Fruit fly (Drosophila melanogaster) whole organism, embryonic: Measurements from ENCODE around the gene Prx2.

Source experiments
- Bdp1 ChIP-seq: fragments of 200-800 bp; sonication (Bioruptor generic); optimal IDR thresholded peaks from 3 replicates; lab custom pipeline; 2016; ENCODE audit warnings: missing biosample characterization, missing genetic modification characterization
- Bgb ChIP-seq: fragments of 200-800 bp; sonication (Bioruptor generic); IDR thresholded peaks from 2 replicates; pipeline ENCODE4 v1.3.6; 2022; ENCODE audit warnings: missing biosample characterization, missing genetic modification characterization; ENCODE audit not compliant: partially characterized antibody
- CG10366 ChIP-seq: fragments of 200-800 bp; sonication (Bioruptor generic); IDR thresholded peaks from 2 replicates; pipeline ENCODE4 v1.3.6; 2022; ENCODE audit warnings: missing biosample characterization, missing genetic modification characterization
- CG11695 ChIP-seq: fragments of 200-800 bp; sonication (Bioruptor generic); IDR thresholded peaks from 3 replicates; pipeline ENCODE4 v1.3.6; 2022; ENCODE audit warnings: missing biosample characterization, missing genetic modification characterization
- CG11723 ChIP-seq: fragments of 200-800 bp; sonication (Bioruptor generic); optimal IDR thresholded peaks from 2 replicates; lab custom pipeline; 2017; ENCODE audit warnings: missing biosample characterization, mild to moderate bottlenecking, missing genetic modification characterization
- CG12219 ChIP-seq: fragments of 200-800 bp; sonication (Bioruptor generic); optimal IDR thresholded peaks from 3 replicates; lab custom pipeline; 2018; ENCODE audit warnings: missing biosample characterization, mild to moderate bottlenecking, missing genetic modification characterization
- CG16779 ChIP-seq: fragments of 200-800 bp; sonication (Bioruptor generic); IDR thresholded peaks from 2 replicates; pipeline ENCODE4 v1.3.6; 2022; ENCODE audit warnings: missing biosample characterization, missing genetic modification characterization
- CG17361 ChIP-seq: fragments of 200-800 bp; sonication (Bioruptor generic); IDR thresholded peaks from 3 replicates; pipeline ENCODE4 v1.3.6; 2022; ENCODE audit warnings: missing biosample characterization, missing genetic modification characterization
- CG18619 ChIP-seq: fragments of 200-800 bp; sonication (Bioruptor generic); optimal IDR thresholded peaks from 3 replicates; lab custom pipeline; 2017; ENCODE audit warnings: missing biosample characterization, mild to moderate bottlenecking, missing genetic modification characterization
- CG2116 ChIP-seq: fragments of 200-800 bp; sonication (Bioruptor generic); optimal IDR thresholded peaks from 3 replicates; lab custom pipeline; 2018; ENCODE audit warnings: missing biosample characterization, mild to moderate bottlenecking, missing genetic modification characterization
- CG31365 ChIP-seq: fragments of 200-800 bp; sonication (Bioruptor generic); optimal IDR thresholded peaks from 2 replicates; lab custom pipeline; 2018; ENCODE audit warnings: missing biosample characterization, mild to moderate bottlenecking, missing genetic modification characterization
- CG31388 ChIP-seq: fragments of 200-800 bp; sonication (Bioruptor generic); optimal IDR thresholded peaks from 2 replicates; lab custom pipeline; 2016; ENCODE audit warnings: missing biosample characterization, missing genetic modification characterization
- CG3407 ChIP-seq: fragments of 200-800 bp; sonication (Bioruptor generic); optimal IDR thresholded peaks from 2 replicates; lab custom pipeline; 2018; ENCODE audit warnings: missing biosample characterization, mild to moderate bottlenecking, missing genetic modification characterization
- CG3847 ChIP-seq: fragments of 200-800 bp; sonication (Bioruptor generic); IDR thresholded peaks from 2 replicates; pipeline ENCODE4 v1.3.6; 2022; ENCODE audit warnings: missing biosample characterization, missing genetic modification characterization
- CG43689 ChIP-seq: fragments of 200-800 bp; sonication (Bioruptor generic); IDR thresholded peaks from 2 replicates; pipeline ENCODE4 v1.3.6; 2022; ENCODE audit warnings: missing biosample characterization, missing genetic modification characterization
- CG6689 ChIP-seq: fragments of 200-800 bp; sonication (Bioruptor generic); IDR thresholded peaks from 2 replicates; pipeline ENCODE4 v1.3.6; 2022; ENCODE audit warnings: missing biosample characterization, missing genetic modification characterization
- CG6791 ChIP-seq: fragments of 200-800 bp; sonication (Bioruptor generic); IDR thresholded peaks from 3 replicates; pipeline ENCODE4 v1.3.6; 2022; ENCODE audit warnings: missing biosample characterization, missing genetic modification characterization; ENCODE audit not compliant: partially characterized antibody
- CG7556 ChIP-seq: fragments of 200-800 bp; sonication (Bioruptor generic); optimal IDR thresholded peaks from 2 replicates; lab custom pipeline; 2017; ENCODE audit warnings: missing biosample characterization, mild to moderate bottlenecking, missing genetic modification characterization
- CG8388 ChIP-seq: fragments of 200-800 bp; sonication (Bioruptor generic); optimal IDR thresholded peaks from 2 replicates; lab custom pipeline; 2019; ENCODE audit warnings: missing biosample characterization, mild to moderate bottlenecking, missing genetic modification characterization, moderate library complexity
- Camta ChIP-seq: fragments of 200-800 bp; sonication (Bioruptor generic); optimal IDR thresholded peaks from 2 replicates; lab custom pipeline; 2016; ENCODE audit warnings: missing biosample characterization, missing genetic modification characterization
- Drgx ChIP-seq: fragments of 200-800 bp; sonication (Bioruptor generic); IDR thresholded peaks from 2 replicates; pipeline ENCODE4 v1.3.6; 2022; ENCODE audit warnings: missing biosample characterization, missing genetic modification characterization
- Ets97D ChIP-seq: fragments of 200-800 bp; sonication (Bioruptor generic); optimal IDR thresholded peaks from 3 replicates; lab custom pipeline; 2016; ENCODE audit warnings: missing biosample characterization, missing genetic modification characterization
- Hr39 ChIP-seq: fragments of >200 bp; optimal IDR thresholded peaks from 2 replicates; lab custom pipeline; 2017
- Mrtf ChIP-seq: fragments of 200-800 bp; sonication (Bioruptor generic); IDR thresholded peaks from 3 replicates; pipeline ENCODE4 v1.3.6; 2022; ENCODE audit warnings: missing biosample characterization, missing genetic modification characterization
- Neu2 ChIP-seq: fragments of 200-800 bp; sonication (Bioruptor generic); optimal IDR thresholded peaks from 3 replicates; lab custom pipeline; 2016; ENCODE audit warnings: missing biosample characterization, missing genetic modification characterization, borderline replicate concordance
- Nf-YB ChIP-seq: fragments of 200-800 bp; sonication (Bioruptor generic); optimal IDR thresholded peaks from 3 replicates; lab custom pipeline; 2019; ENCODE audit warnings: missing biosample characterization, mild to moderate bottlenecking, missing genetic modification characterization, moderate library complexity
- Nf-YC ChIP-seq: fragments of 200-800 bp; optimal IDR thresholded peaks from 3 replicates; lab custom pipeline; 2019; ENCODE audit warnings: missing biosample characterization, mild to moderate bottlenecking, missing genetic modification characterization, moderate library complexity
- Oli ChIP-seq: fragments of 200-800 bp; sonication (Bioruptor generic); optimal IDR thresholded peaks from 2 replicates; lab custom pipeline; 2018; ENCODE audit warnings: missing biosample characterization, mild to moderate bottlenecking, missing genetic modification characterization, moderate library complexity
- Pdp1 ChIP-seq, 2 experiments: fragments of 200-800 bp; sonication (Bioruptor generic); optimal IDR thresholded peaks; 3 replicates each; lab custom pipeline; 2016; ENCODE audit warnings: missing biosample characterization in 2 of 2, missing genetic modification characterization in 2 of 2, mild to moderate bottlenecking in 1 of 2, moderate library complexity in 1 of 2
- Taf1 ChIP-seq: fragments of 200-800 bp; sonication (Bioruptor generic); IDR thresholded peaks from 2 replicates; pipeline ENCODE4 v1.3.6; 2022; ENCODE audit warnings: missing biosample characterization, missing genetic modification characterization
- Tbp ChIP-seq: fragments of >200 bp; optimal IDR thresholded peaks from 2 replicates; lab custom pipeline; 2018; ENCODE audit warnings: missing biosample characterization, missing genetic modification characterization
- YL-1 ChIP-seq: fragments of 200-800 bp; sonication (Bioruptor generic); optimal IDR thresholded peaks from 3 replicates; lab custom pipeline; 2017; ENCODE audit warnings: missing biosample characterization, mild to moderate bottlenecking, missing genetic modification characterization
- ap ChIP-seq: fragments of 200-800 bp; sonication (Bioruptor generic); IDR thresholded peaks from 2 replicates; pipeline ENCODE4 v1.3.6; 2022; ENCODE audit warnings: missing biosample characterization, missing genetic modification characterization
- ase ChIP-seq: fragments of 200-800 bp; sonication (Bioruptor generic); IDR thresholded peaks from 3 replicates; pipeline ENCODE4 v1.3.6; 2022; ENCODE audit warnings: missing biosample characterization, missing genetic modification characterization
- crol ChIP-seq: fragments of 200-800 bp; sonication (Bioruptor generic); IDR thresholded peaks from 2 replicates; pipeline ENCODE4 v1.3.6; 2022; ENCODE audit warnings: missing biosample characterization, missing genetic modification characterization
- dpn ChIP-seq, 2 experiments: fragments of 200-800 bp; sonication (Bioruptor generic); optimal IDR thresholded peaks; 3 replicates each; lab custom pipeline; 2016; ENCODE audit warnings: missing biosample characterization in 2 of 2, missing genetic modification characterization in 2 of 2
- eve ChIP-seq, 2 experiments: fragments of >200 bp; optimal IDR thresholded peaks; 2 replicates each; lab custom pipeline; 2017; ENCODE audit warnings: missing biosample characterization in 2 of 2, missing genetic modification characterization in 2 of 2
- exex ChIP-seq: fragments of 200-800 bp; sonication (Bioruptor generic); optimal IDR thresholded peaks from 4 replicates; lab custom pipeline; 2018; ENCODE audit warnings: missing biosample characterization, mild to moderate bottlenecking, missing genetic modification characterization, moderate library complexity
- gfzf ChIP-seq: fragments of 200-800 bp; sonication (Bioruptor generic); optimal IDR thresholded peaks from 2 replicates; lab custom pipeline; 2016; ENCODE audit warnings: missing biosample characterization, mild to moderate bottlenecking, missing genetic modification characterization, moderate library complexity
- gsb ChIP-seq: fragments of 200-800 bp; sonication (Bioruptor generic); IDR thresholded peaks from 2 replicates; pipeline ENCODE4 v1.3.6; 2022; ENCODE audit warnings: missing biosample characterization, missing genetic modification characterization
- insv ChIP-seq, 2 experiments: fragments of 200-800 bp; sonication (Bioruptor generic); optimal IDR thresholded peaks; 3 replicates each; lab custom pipeline; 2016 to 2018; ENCODE audit warnings: missing biosample characterization in 2 of 2, missing genetic modification characterization in 2 of 2
- kay ChIP-seq: fragments of 200-800 bp; sonication (Bioruptor generic); optimal IDR thresholded peaks from 2 replicates; lab custom pipeline; 2016; ENCODE audit warnings: missing biosample characterization, missing genetic modification characterization
- lab ChIP-seq: fragments of 200-800 bp; sonication (Bioruptor generic); optimal IDR thresholded peaks from 3 replicates; lab custom pipeline; 2017; ENCODE audit warnings: missing biosample characterization, missing genetic modification characterization, mild to moderate bottlenecking, moderate library complexity, missing genetic modification reagents
- lilli ChIP-seq: fragments of 200-800 bp; sonication (Bioruptor generic); optimal IDR thresholded peaks from 3 replicates; lab custom pipeline; 2016; ENCODE audit warnings: missing biosample characterization, missing genetic modification characterization
- lov ChIP-seq, 2 experiments: fragments of 200-800 bp in 1 of 2; fragments of >200 bp in 1 of 2; sonication (Bioruptor generic) in 1 of 2; IDR thresholded peaks in 1 of 2; optimal IDR thresholded peaks in 1 of 2; 2 replicates in 1 of 2; 3 replicates in 1 of 2; pipeline versions ENCODE4 v1.3.6 to Lab custom; 2017 to 2022; ENCODE audit warnings: missing biosample characterization in 1 of 2, missing genetic modification characterization in 1 of 2
- nerfin-2 ChIP-seq: fragments of 200-800 bp; sonication (Bioruptor generic); IDR thresholded peaks from 2 replicates; pipeline ENCODE4 v1.3.6; 2022; ENCODE audit warnings: missing biosample characterization, missing genetic modification characterization; ENCODE audit not compliant: partially characterized antibody
- otp ChIP-seq: fragments of 200-800 bp; sonication (Bioruptor generic); IDR thresholded peaks from 3 replicates; pipeline ENCODE4, ENCODE4 v1.3.6; 2022; ENCODE audit warnings: missing biosample characterization, missing genetic modification characterization
- tap ChIP-seq: fragments of 200-800 bp; optimal IDR thresholded peaks from 3 replicates; lab custom pipeline; 2019; ENCODE audit warnings: missing biosample characterization, mild to moderate bottlenecking, missing genetic modification characterization, moderate library complexity
- vnd ChIP-seq: fragments of 200-800 bp; sonication (Bioruptor generic); IDR thresholded peaks from 3 replicates; pipeline ENCODE4 v1.3.6; 2022; ENCODE audit warnings: missing biosample characterization, missing genetic modification characterization; ENCODE audit not compliant: partially characterized antibody

Prx2 gene

DNA sequence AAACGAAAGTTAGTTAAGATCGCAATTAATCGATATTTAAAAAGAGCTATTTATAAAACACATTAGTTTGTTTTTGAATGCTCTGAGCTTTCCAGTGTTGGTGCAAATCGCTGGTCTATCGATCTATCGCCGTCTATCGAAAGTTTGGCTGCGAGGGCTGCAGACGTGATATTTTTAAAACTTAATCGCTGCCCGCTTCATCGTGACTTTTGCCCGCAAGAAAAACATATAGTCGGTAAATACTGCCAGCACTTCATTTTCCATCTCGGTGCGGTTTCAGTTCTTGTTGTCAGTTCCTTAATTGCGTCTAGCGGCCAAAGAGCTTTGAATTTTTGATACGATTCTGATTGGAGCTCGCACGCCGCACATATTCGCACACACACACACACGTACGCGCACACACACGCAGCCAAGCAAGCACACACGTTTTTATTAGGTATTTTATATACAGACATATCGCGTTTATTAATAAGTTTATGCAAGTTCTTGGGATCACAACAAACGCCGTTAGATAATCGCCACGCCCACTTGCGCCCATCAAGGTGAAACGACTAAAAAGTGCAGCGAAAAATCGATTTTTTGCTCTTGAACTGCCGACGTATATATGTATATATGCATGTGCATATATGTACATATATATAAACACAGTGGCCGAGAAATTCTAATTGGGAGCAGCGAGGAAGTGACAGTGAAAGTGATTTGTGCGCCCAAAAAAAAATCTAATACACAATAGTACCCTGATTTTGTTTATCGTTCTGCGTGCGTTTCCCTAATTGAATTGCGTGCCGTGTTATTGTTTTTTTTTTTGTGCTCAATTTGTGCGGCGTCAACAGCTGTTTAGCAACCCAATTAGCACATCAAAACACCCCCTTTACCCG is 41.4 kb downstream of the Prx2 start (continued):
- no peak for TF ChIP-seq tap (tag; lab: Kevin White, UChicago)
- no peak for TF ChIP-seq Hr39 (lab: Kevin White, UChicago)
- TF ChIP-seq CG16779 (GFP tag; lab: Robert Waterston, UW): no peak
- peak; percentile 3 for TF ChIP-seq Ets97D
- no peak for TF ChIP-seq Drgx
- TF ChIP-seq YL-1 (GFP tag; lab: Kevin White, UChicago): peak; percentile 6
- peak; percentile 79 for TF ChIP-seq Nf-YC (tag; lab: Kevin White, UChicago)
- peak; percentile 62 for TF ChIP-seq exex (tag; lab: Kevin White, UChicago)
- TF ChIP-seq lilli: peak; percentile 22
- TF ChIP-seq CG6689 (GFP tag; lab: Robert Waterston, UW): no peak
- TF ChIP-seq Oli (tag; lab: Kevin White, UChicago): no peak
- TF ChIP-seq CG8388 (GFP tag; lab: Kevin White, UChicago): no peak
- TF ChIP-seq Bgb (GFP tag; lab: Robert Waterston, UW): peak; percentile 76
- TF ChIP-seq kay (GFP tag; lab: Kevin White, UChicago): no peak
- TF ChIP-seq dpn (GFP tag; optimal IDR thresholded peaks at IDR 0.05; lab: Kevin White, UChicago): no peak
- TF ChIP-seq Taf1 (GFP tag; lab: Robert Waterston, UW): no peak
- TF ChIP-seq CG2116 (GFP tag; lab: Kevin White, UChicago): peak; percentile 61
- TF ChIP-seq CG31365 (tag; lab: Kevin White, UChicago): no peak
- TF ChIP-seq Bdp1 (GFP tag; lab: Kevin White, UChicago): no peak
- TF ChIP-seq CG3847 (GFP tag; lab: Robert Waterston, UW): no peak
- no peak for TF ChIP-seq gsb (GFP tag; lab: Robert Waterston, UW)
- peak; percentile 70 for TF ChIP-seq CG6791 (GFP tag; lab: Robert Waterston, UW)
- no peak for TF ChIP-seq otp (GFP tag; lab: Robert Waterston, UW)
- TF ChIP-seq CG7556 (GFP tag; lab: Kevin White, UChicago): no peak
- peak; percentile 53; the same call in 2 of the 3 replicates for TF ChIP-seq vnd (GFP tag; lab: Robert Waterston, UW)
- no peak for TF ChIP-seq CG18619 (GFP tag; lab: Kevin White, UChicago)
- peak; percentile 19 for TF ChIP-seq lab

DNA sequence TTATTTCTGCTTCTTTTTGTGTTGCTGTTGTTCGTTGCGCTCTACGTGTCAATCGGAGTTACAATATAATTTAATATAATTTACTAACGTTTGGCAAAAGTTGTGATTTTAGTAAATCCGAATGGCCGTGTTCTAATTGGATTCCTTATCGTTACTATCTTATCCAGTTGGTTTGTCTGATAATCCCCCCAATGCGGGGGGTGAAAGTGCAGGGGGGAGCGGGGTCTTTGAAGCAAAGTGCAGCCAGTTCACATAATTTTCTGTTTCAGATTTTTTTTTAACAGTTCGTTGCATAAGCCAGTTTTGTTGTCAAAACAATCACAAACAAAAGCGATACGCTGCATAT is 42.1 kb downstream of the Prx2 start:
- TF ChIP-seq gfzf (GFP tag; lab: Kevin White, UChicago) (no peak), insv (GFP tag; optimal IDR thresholded peaks at IDR 0.05; lab: Kevin White, UChicago) (peak in 1 of 2 experiments; percentile 20), Neu2 (GFP tag; lab: Kevin White, UChicago) (no peak), ap (GFP tag; lab: Robert Waterston, UW) (no peak), Tbp (GFP tag; lab: Kevin White, UChicago) (no peak), CG3407 (no peak), Mrtf (no peak), CG3847 (GFP tag; lab: Robert Waterston, UW) (no peak), Nf-YB (no peak), CG43689 (GFP tag; lab: Robert Waterston, UW) (no peak), lov (optimal IDR thresholded peaks at IDR 0.05; lab: Kevin White, UChicago) (no peak), lov (GFP tag; IDR thresholded peaks at IDR 0.05; lab: Robert Waterston, UW) (no peak), eve (GFP tag; optimal IDR thresholded peaks at IDR 0.05; lab: Kevin White, UChicago) (peak in 1 of 2 experiments; percentile 9), nerfin-2 (GFP tag; lab: Robert Waterston, UW) (no peak), exex (tag; lab: Kevin White, UChicago) (peak; percentile 18), CG10366 (no peak), Pdp1 (GFP tag; optimal IDR thresholded peaks at IDR 0.05; lab: Kevin White, UChicago) (peak in 1 of 2 experiments; percentile 46), CG12219 (no peak), CG17361 (no peak), CG31388 (GFP tag; lab: Kevin White, UChicago) (no peak), crol (GFP tag; lab: Robert Waterston, UW) (peak; percentile 69), CG11695 (GFP tag; lab: Robert Waterston, UW) (no peak), Camta (GFP tag; lab: Kevin White, UChicago) (no peak), CG11723 (GFP tag; lab: Kevin White, UChicago) (no peak), ase (GFP tag; lab: Robert Waterston, UW) (no peak)
